Fruit fly (Drosophila melanogaster) whole organism, embryonic: ENCODE results near the gene SLC22A.
A peak's percentile ranks its signal among the peaks of the same experiment; 100 is the strongest.

ENCODE experiments used
- Ada2b ChIP-seq: fragments of 200-800 bp; sonication (Bioruptor generic); IDR thresholded peaks from 2 replicates; pipeline ENCODE4 v1.3.6; 2022; ENCODE audit warnings: missing biosample characterization, missing genetic modification characterization
- Adf1 ChIP-seq: fragments of 200-800 bp; sonication (Bioruptor generic); IDR thresholded peaks from 2 replicates; pipeline ENCODE4 v1.3.6; 2022; ENCODE audit warnings: missing biosample characterization, missing genetic modification characterization
- Bdp1 ChIP-seq: fragments of 200-800 bp; sonication (Bioruptor generic); optimal IDR thresholded peaks from 3 replicates; lab custom pipeline; 2016; ENCODE audit warnings: missing biosample characterization, missing genetic modification characterization
- CG10366 ChIP-seq: fragments of 200-800 bp; sonication (Bioruptor generic); IDR thresholded peaks from 2 replicates; pipeline ENCODE4 v1.3.6; 2022; ENCODE audit warnings: missing biosample characterization, missing genetic modification characterization
- CG11398 ChIP-seq: fragments of 200-800 bp; sonication (Bioruptor generic); optimal IDR thresholded peaks from 2 replicates; lab custom pipeline; 2016; ENCODE audit warnings: missing biosample characterization, missing genetic modification characterization
- CG14050 ChIP-seq: fragments of 200-800 bp; sonication (Bioruptor generic); IDR thresholded peaks from 3 replicates; pipeline ENCODE4 v1.3.6; 2022; ENCODE audit warnings: missing biosample characterization, missing genetic modification characterization
- CG16815 ChIP-seq: fragments of 200-800 bp; sonication (Bioruptor generic); optimal IDR thresholded peaks from 3 replicates; lab custom pipeline; 2017; ENCODE audit warnings: missing biosample characterization, mild to moderate bottlenecking, missing genetic modification characterization
- CG17359 ChIP-seq: fragments of 200-800 bp; sonication (Bioruptor generic); optimal IDR thresholded peaks from 3 replicates; lab custom pipeline; 2018; ENCODE audit warnings: missing biosample characterization, mild to moderate bottlenecking, missing genetic modification characterization, moderate library complexity
- CG17385 ChIP-seq: fragments of 200-800 bp; sonication (Bioruptor generic); optimal IDR thresholded peaks from 3 replicates; lab custom pipeline; 2018; ENCODE audit warnings: missing biosample characterization, mild to moderate bottlenecking, missing genetic modification characterization
- CG17829 ChIP-seq: fragments of 200-800 bp; optimal IDR thresholded peaks from 2 replicates; lab custom pipeline; 2019; ENCODE audit warnings: missing biosample characterization, mild to moderate bottlenecking, missing genetic modification characterization, moderate library complexity
- CG33557 ChIP-seq: fragments of 200-800 bp; sonication (Bioruptor generic); optimal IDR thresholded peaks from 2 replicates; lab custom pipeline; 2019; ENCODE audit warnings: missing biosample characterization, mild to moderate bottlenecking, missing genetic modification characterization, moderate library complexity
- CG3726 ChIP-seq: fragments of 200-800 bp; sonication (Bioruptor generic); IDR thresholded peaks from 3 replicates; pipeline ENCODE4, ENCODE4 v1.3.6; 2022; ENCODE audit warnings: missing biosample characterization, missing genetic modification characterization
- CG4360 ChIP-seq: fragments of 200-800 bp; sonication (Bioruptor generic); IDR thresholded peaks from 2 replicates; pipeline ENCODE4 v1.3.6; 2022; ENCODE audit warnings: missing biosample characterization, missing genetic modification characterization
- CG43689 ChIP-seq: fragments of 200-800 bp; sonication (Bioruptor generic); IDR thresholded peaks from 2 replicates; pipeline ENCODE4 v1.3.6; 2022; ENCODE audit warnings: missing biosample characterization, missing genetic modification characterization
- CG4707 ChIP-seq: fragments of 200-800 bp; sonication (Bioruptor generic); optimal IDR thresholded peaks from 2 replicates; lab custom pipeline; 2018; ENCODE audit warnings: missing biosample characterization, mild to moderate bottlenecking, missing genetic modification characterization, moderate library complexity
- CG4820 ChIP-seq: fragments of 200-800 bp; sonication (Bioruptor generic); optimal IDR thresholded peaks from 3 replicates; lab custom pipeline; 2016; ENCODE audit warnings: missing biosample characterization, missing genetic modification characterization
- CG6175 ChIP-seq: fragments of 200-800 bp; sonication (Bioruptor generic); IDR thresholded peaks from 3 replicates; pipeline ENCODE4 v1.3.6; 2022; ENCODE audit warnings: missing biosample characterization, missing genetic modification characterization
- CG6854 ChIP-seq: fragments of 200-800 bp; sonication (Bioruptor generic); optimal IDR thresholded peaks from 3 replicates; lab custom pipeline; 2017; ENCODE audit warnings: missing biosample characterization, mild to moderate bottlenecking, missing genetic modification characterization
- CG7786 ChIP-seq: fragments of 200-800 bp; sonication (Bioruptor generic); optimal IDR thresholded peaks from 2 replicates; lab custom pipeline; 2016; ENCODE audit warnings: missing biosample characterization, missing genetic modification characterization
- CG7987 ChIP-seq: fragments of 200-800 bp; sonication (Bioruptor generic); optimal IDR thresholded peaks from 2 replicates; lab custom pipeline; 2018; ENCODE audit warnings: missing biosample characterization, mild to moderate bottlenecking, missing genetic modification characterization, moderate library complexity
- CG8281 ChIP-seq: fragments of 200-800 bp; sonication (Bioruptor generic); optimal IDR thresholded peaks from 2 replicates; lab custom pipeline; 2018; ENCODE audit warnings: missing biosample characterization, mild to moderate bottlenecking, missing genetic modification characterization, moderate library complexity
- CG8765 ChIP-seq: fragments of 200-800 bp; sonication (Bioruptor generic); IDR thresholded peaks from 2 replicates; pipeline ENCODE4 v1.3.6; 2022; ENCODE audit warnings: missing biosample characterization, missing genetic modification characterization
- CG9437 ChIP-seq: fragments of 200-800 bp; sonication (Bioruptor generic); optimal IDR thresholded peaks from 2 replicates; lab custom pipeline; 2018; ENCODE audit warnings: missing biosample characterization, mild to moderate bottlenecking, missing genetic modification characterization
- CoRest ChIP-seq: fragments of 200-800 bp; sonication (Bioruptor generic); optimal IDR thresholded peaks from 3 replicates; lab custom pipeline; 2018; ENCODE audit warnings: missing biosample characterization, mild to moderate bottlenecking, missing genetic modification characterization, moderate library complexity
- Dll ChIP-seq: fragments of 200-800 bp; sonication (Bioruptor generic); IDR thresholded peaks from 4 replicates; pipeline ENCODE4 v1.3.6; 2022; ENCODE audit warnings: missing biosample characterization, missing genetic modification characterization; ENCODE audit not compliant: partially characterized antibody
- Doc2 ChIP-seq: fragments of 200-800 bp; sonication (Bioruptor generic); IDR thresholded peaks from 2 replicates; pipeline ENCODE4 v1.3.6; 2022; ENCODE audit warnings: missing biosample characterization, missing genetic modification characterization
- Hsf ChIP-seq: fragments of 200-800 bp; sonication (Bioruptor generic); optimal IDR thresholded peaks from 3 replicates; lab custom pipeline; 2016; ENCODE audit warnings: missing biosample characterization, missing genetic modification characterization
- Max ChIP-seq: fragments of 200-800 bp; sonication (Bioruptor generic); optimal IDR thresholded peaks from 2 replicates; lab custom pipeline; 2016; ENCODE audit warnings: missing biosample characterization, mild to moderate bottlenecking, missing genetic modification characterization
- NK7.1 ChIP-seq: fragments of 200-800 bp; sonication (Bioruptor generic); optimal IDR thresholded peaks from 3 replicates; lab custom pipeline; 2016; ENCODE audit warnings: missing biosample characterization, missing genetic modification characterization
- Pdp1 ChIP-seq, 2 experiments: fragments of 200-800 bp; sonication (Bioruptor generic); optimal IDR thresholded peaks; 3 replicates each; lab custom pipeline; 2016; ENCODE audit warnings: missing biosample characterization in 2 of 2, missing genetic modification characterization in 2 of 2, mild to moderate bottlenecking in 1 of 2, moderate library complexity in 1 of 2
- al ChIP-seq: fragments of 200-800 bp; sonication (Bioruptor generic); IDR thresholded peaks from 2 replicates; pipeline ENCODE4 v1.3.6; 2022; ENCODE audit warnings: missing biosample characterization, missing genetic modification characterization
- ara ChIP-seq: fragments of 200-800 bp; sonication (Bioruptor generic); IDR thresholded peaks from 2 replicates; pipeline ENCODE4 v1.3.6; 2022; ENCODE audit warnings: missing biosample characterization, missing genetic modification characterization
- cg ChIP-seq: fragments of 200-800 bp; sonication (Bioruptor generic); optimal IDR thresholded peaks from 3 replicates; lab custom pipeline; 2019; ENCODE audit warnings: missing biosample characterization, mild to moderate bottlenecking, missing genetic modification characterization, moderate library complexity
- ci ChIP-seq: fragments of 200-800 bp; sonication (Bioruptor generic); IDR thresholded peaks from 3 replicates; pipeline ENCODE4 v1.3.6; 2022; ENCODE audit warnings: missing biosample characterization, missing genetic modification characterization
- dmrt99B ChIP-seq: fragments of 200-800 bp; sonication (Bioruptor generic); optimal IDR thresholded peaks from 2 replicates; lab custom pipeline; 2018; ENCODE audit warnings: missing biosample characterization, mild to moderate bottlenecking, missing genetic modification characterization, moderate library complexity
- ewg ChIP-seq: fragments of 200-800 bp; sonication (Bioruptor generic); optimal IDR thresholded peaks from 3 replicates; lab custom pipeline; 2017; ENCODE audit warnings: mild to moderate bottlenecking, missing biosample characterization, missing genetic modification reagents, missing genetic modification characterization
- nerfin-2 ChIP-seq: fragments of 200-800 bp; sonication (Bioruptor generic); IDR thresholded peaks from 2 replicates; pipeline ENCODE4 v1.3.6; 2022; ENCODE audit warnings: missing biosample characterization, missing genetic modification characterization; ENCODE audit not compliant: partially characterized antibody
- p53 ChIP-seq: fragments of 200-800 bp; sonication (Bioruptor generic); optimal IDR thresholded peaks from 2 replicates; lab custom pipeline; 2016; ENCODE audit warnings: missing biosample characterization, missing genetic modification characterization
- pan ChIP-seq, 4 experiments: fragments of >200 bp in 3 of 4; fragments of 200-800 bp in 1 of 4; sonication (Bioruptor generic) in 1 of 4; optimal IDR thresholded peaks in 3 of 4; IDR thresholded peaks in 1 of 4; 2 replicates each; pipeline versions ENCODE4 v1.3.6 to Lab custom; 2017 to 2022; ENCODE audit warnings: missing biosample characterization in 2 of 4, missing genetic modification characterization in 2 of 4, mixed read lengths in 1 of 4
- pb ChIP-seq: fragments of 200-800 bp; sonication (Bioruptor generic); optimal IDR thresholded peaks from 3 replicates; lab custom pipeline; 2016; ENCODE audit warnings: missing biosample characterization, missing genetic modification characterization
- sens ChIP-seq: fragments of 200-800 bp; sonication (Bioruptor generic); peaks from one replicate; lab custom pipeline; 2016; ENCODE audit warnings: missing biosample characterization, missing genetic modification characterization
- seq ChIP-seq: fragments of 200-800 bp; sonication (Bioruptor generic); IDR thresholded peaks from 2 replicates; pipeline ENCODE4 v1.3.6; 2022; ENCODE audit warnings: missing biosample characterization, missing genetic modification characterization
- sisA ChIP-seq: fragments of 200-800 bp; sonication (Bioruptor generic); IDR thresholded peaks from 2 replicates; pipeline ENCODE4 v1.3.6; 2022; ENCODE audit warnings: missing biosample characterization, missing genetic modification characterization
- slbo ChIP-seq: fragments of 200-800 bp; sonication (Bioruptor generic); IDR thresholded peaks from 2 replicates; pipeline ENCODE4 v1.3.6; 2022; ENCODE audit warnings: missing biosample characterization, missing genetic modification characterization
- sug ChIP-seq: fragments of 200-800 bp; optimal IDR thresholded peaks from 2 replicates; lab custom pipeline; 2019; ENCODE audit warnings: missing biosample characterization, mild to moderate bottlenecking, missing genetic modification characterization, moderate library complexity
- tio ChIP-seq: fragments of 200-800 bp; sonication (Bioruptor generic); optimal IDR thresholded peaks from 2 replicates; lab custom pipeline; 2017; ENCODE audit warnings: missing biosample characterization, missing genetic modification characterization, inconsistent platforms
- unpg ChIP-seq: fragments of 200-800 bp; sonication (Bioruptor generic); optimal IDR thresholded peaks from 3 replicates; lab custom pipeline; 2018; ENCODE audit warnings: missing biosample characterization, mild to moderate bottlenecking, missing genetic modification characterization, moderate library complexity
- wdn ChIP-seq: fragments of 200-800 bp; sonication (Bioruptor generic); IDR thresholded peaks from 2 replicates; pipeline ENCODE4 v1.3.6; 2022; ENCODE audit warnings: missing biosample characterization, missing genetic modification characterization
- wek ChIP-seq: fragments of 200-800 bp; sonication (Bioruptor generic); optimal IDR thresholded peaks from 3 replicates; lab custom pipeline; 2018; ENCODE audit warnings: missing biosample characterization, mild to moderate bottlenecking, missing genetic modification characterization, moderate library complexity
- zf30C ChIP-seq: fragments of 200-800 bp; sonication (Bioruptor generic); optimal IDR thresholded peaks from 3 replicates; lab custom pipeline; 2018; ENCODE audit warnings: missing biosample characterization, mild to moderate bottlenecking, missing genetic modification characterization
- zfh2 ChIP-seq: fragments of 200-800 bp; sonication (Bioruptor generic); optimal IDR thresholded peaks from 2 replicates; lab custom pipeline; 2016; ENCODE audit warnings: missing biosample characterization, missing genetic modification characterization

SLC22A gene

DNA sequence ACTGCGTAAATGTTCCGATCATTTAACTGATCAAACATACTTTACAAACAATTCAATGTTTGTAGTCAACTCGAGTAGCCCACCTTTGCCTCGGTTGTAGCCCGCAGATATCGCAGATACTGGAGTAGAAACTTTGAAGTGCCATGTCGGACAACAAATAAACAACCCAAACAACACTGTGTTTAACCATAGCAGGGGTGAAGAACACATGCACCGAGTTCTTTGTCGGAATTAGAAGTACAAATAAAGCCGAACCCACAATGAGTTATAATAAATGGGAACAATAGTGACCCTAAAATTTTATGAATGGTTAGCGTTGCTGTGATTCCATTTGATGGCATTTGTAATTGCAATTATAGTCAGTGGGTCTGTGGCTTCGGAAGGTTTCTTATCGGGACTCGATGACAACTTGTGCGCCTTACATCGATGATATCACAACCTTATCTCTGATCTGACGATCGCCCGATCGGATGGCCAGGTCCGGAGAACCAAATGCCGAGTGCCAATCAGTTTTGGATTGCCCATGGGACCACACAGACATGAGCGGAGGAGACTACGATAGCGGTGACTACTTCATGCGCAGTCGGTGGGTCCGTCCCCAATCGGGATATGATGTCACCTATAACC, 27.5 kb downstream of the SLC22A start, which contains the start of gene Chs2 (continued):
- TF ChIP-seq Adf1, result no peak
- no peak for TF ChIP-seq pb (GFP tag; lab: Kevin White, UChicago)
- no peak for TF ChIP-seq cg (GFP tag; lab: Kevin White, UChicago)
- no peak for TF ChIP-seq Doc2 (GFP tag; lab: Robert Waterston, UW)
- no peak for TF ChIP-seq Hsf (GFP tag; lab: Kevin White, UChicago)
- TF ChIP-seq Dll (GFP tag; lab: Robert Waterston, UW), result no peak
- TF ChIP-seq CoRest, result peak; percentile 26
- TF ChIP-seq CG9437 (GFP tag; lab: Kevin White, UChicago), result no peak
- TF ChIP-seq ci (GFP tag; lab: Robert Waterston, UW), result no peak; the same call in 2 of the 3 replicates
- peak; percentile 40 for TF ChIP-seq CG7987 (GFP tag; lab: Kevin White, UChicago)
- TF ChIP-seq CG4707 (GFP tag; lab: Kevin White, UChicago), result peak; percentile 57
- TF ChIP-seq unpg (GFP tag; lab: Kevin White, UChicago), result peak; percentile 37
- no peak for TF ChIP-seq Max (GFP tag; lab: Kevin White, UChicago)
- no peak for TF ChIP-seq slbo (GFP tag; lab: Robert Waterston, UW)
- no peak for TF ChIP-seq tio (GFP tag; lab: Kevin White, UChicago)
- TF ChIP-seq CG8765, result no peak
- peak; percentile 49; the same call in 1 of the 2 replicates for TF ChIP-seq ara (GFP tag; lab: Robert Waterston, UW)
- no peak for TF ChIP-seq NK7.1
- TF ChIP-seq zfh2 (GFP tag; lab: Kevin White, UChicago), result no peak
- no peak for TF ChIP-seq seq
- peak; percentile 80 for TF ChIP-seq CG33557 (GFP tag; lab: Kevin White, UChicago)
- TF ChIP-seq wdn (GFP tag; lab: Robert Waterston, UW), result no peak
- TF ChIP-seq CG14050 (GFP tag; lab: Robert Waterston, UW), result no peak
- no peak for TF ChIP-seq zf30C
- TF ChIP-seq CG4820 (GFP tag; lab: Kevin White, UChicago), result no peak
- TF ChIP-seq sisA (GFP tag; lab: Robert Waterston, UW), result no peak
- peak; percentile 5 for TF ChIP-seq CG17829 (tag; lab: Kevin White, UChicago)
- no peak for TF ChIP-seq CG17385 (GFP tag; lab: Kevin White, UChicago)
- TF ChIP-seq sens, result peak; percentile 81
- TF ChIP-seq CG6854 (GFP tag; lab: Kevin White, UChicago), result no peak
- no peak for TF ChIP-seq p53 (GFP tag; lab: Kevin White, UChicago)
- no peak for TF ChIP-seq pan (optimal IDR thresholded peaks at IDR 0.05; lab: Kevin White, UChicago)
- no peak for TF ChIP-seq pan (GFP tag; optimal IDR thresholded peaks at IDR 0.05 in 1 of 2, IDR thresholded peaks at IDR 0.05 in 1 of 2)
- TF ChIP-seq al, result no peak
- no peak for TF ChIP-seq CG3726 (GFP tag; lab: Robert Waterston, UW)
- no peak for TF ChIP-seq CG17359 (tag; lab: Kevin White, UChicago)
- peak; percentile 11 for TF ChIP-seq CG11398
- TF ChIP-seq CG8281 (tag; lab: Kevin White, UChicago), result no peak
- TF ChIP-seq Pdp1 (GFP tag; optimal IDR thresholded peaks at IDR 0.05; lab: Kevin White, UChicago), result no peak
- no peak for TF ChIP-seq Bdp1 (GFP tag; lab: Kevin White, UChicago)
- TF ChIP-seq CG4360 (GFP tag; lab: Robert Waterston, UW), result no peak
- no peak for TF ChIP-seq CG43689 (GFP tag; lab: Robert Waterston, UW)
- TF ChIP-seq CG7786 (GFP tag; lab: Kevin White, UChicago), result no peak
- no peak for TF ChIP-seq CG16815
- peak; percentile 25 for TF ChIP-seq sug (tag; lab: Kevin White, UChicago)
- TF ChIP-seq nerfin-2, result no peak
- peak; percentile 19 for TF ChIP-seq wek (GFP tag; lab: Kevin White, UChicago)
- no peak for TF ChIP-seq CG10366
- TF ChIP-seq CG6175, result no peak
- TF ChIP-seq ewg (GFP tag; lab: Kevin White, UChicago), result no peak
- peak; percentile 2 for TF ChIP-seq dmrt99B (tag; lab: Kevin White, UChicago)
- no peak for TF ChIP-seq Ada2b
